Fruit fly (Drosophila melanogaster): Measurements from ENCODE around the gene Kif3C.
A peak's percentile ranks its signal among the peaks of the same experiment; 100 is the strongest.

Gene Kif3C

DNA sequence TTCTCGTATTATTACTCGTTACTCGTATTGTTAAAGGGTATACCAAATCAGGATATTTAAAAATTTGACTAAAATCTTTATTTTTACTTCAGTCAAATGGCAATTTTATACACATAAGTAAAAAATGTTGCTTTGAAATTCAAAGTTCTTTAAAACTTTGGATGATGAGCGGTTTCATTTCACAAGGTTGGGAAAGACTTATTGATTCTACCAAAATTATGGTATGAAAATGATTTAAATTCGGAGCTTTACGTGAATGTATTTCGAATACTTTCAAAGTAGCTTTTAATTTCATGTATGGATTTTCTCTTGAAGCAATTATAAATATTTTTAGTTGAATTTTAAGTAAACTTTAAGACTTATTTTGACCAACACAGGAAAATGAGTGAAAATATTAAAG, at the start of gene Kif3C:
Kif3C (plus strand) TSS at position 301 of the 400 bp plus-strand sequence.
- no peak for TF ChIP-seq CG17801 (GFP tag; optimal IDR thresholded peaks at IDR 0.05; ENCODE audit: partially characterized antibody)

DNA sequence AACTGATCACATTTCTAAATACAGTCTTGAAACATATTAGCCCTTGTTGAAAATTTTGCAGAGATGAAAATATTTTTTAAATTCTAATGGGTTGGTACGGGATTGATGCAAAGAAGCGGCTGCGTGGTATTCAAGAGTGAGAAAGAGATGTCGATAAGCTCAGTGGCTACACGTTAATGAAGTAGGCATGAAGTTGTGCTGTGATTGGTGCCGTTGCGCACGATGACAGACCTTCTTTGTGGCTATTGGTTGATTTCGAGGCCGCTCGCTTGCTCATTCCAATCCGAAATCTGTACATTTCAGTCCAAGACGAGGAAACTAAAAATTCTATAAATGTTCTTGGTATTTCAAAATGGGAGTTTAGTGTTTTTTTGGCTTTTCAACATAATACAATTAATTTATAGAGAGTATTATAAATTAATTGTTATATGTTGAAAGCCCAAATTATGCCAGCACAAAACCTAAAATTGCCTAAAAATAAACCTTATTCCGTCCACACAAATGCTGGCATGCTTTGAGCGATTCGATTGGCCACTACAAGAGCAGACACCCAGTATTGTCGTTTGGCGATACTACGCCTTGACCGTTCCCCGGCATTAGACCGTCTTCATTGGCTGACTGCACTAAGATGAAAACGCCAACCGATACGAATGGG, 49.5 kb upstream of the Kif3C start:
- TF ChIP-seq CG17801 (GFP tag; optimal IDR thresholded peaks at IDR 0.05; ENCODE audit: partially characterized antibody) = no peak

DNA sequence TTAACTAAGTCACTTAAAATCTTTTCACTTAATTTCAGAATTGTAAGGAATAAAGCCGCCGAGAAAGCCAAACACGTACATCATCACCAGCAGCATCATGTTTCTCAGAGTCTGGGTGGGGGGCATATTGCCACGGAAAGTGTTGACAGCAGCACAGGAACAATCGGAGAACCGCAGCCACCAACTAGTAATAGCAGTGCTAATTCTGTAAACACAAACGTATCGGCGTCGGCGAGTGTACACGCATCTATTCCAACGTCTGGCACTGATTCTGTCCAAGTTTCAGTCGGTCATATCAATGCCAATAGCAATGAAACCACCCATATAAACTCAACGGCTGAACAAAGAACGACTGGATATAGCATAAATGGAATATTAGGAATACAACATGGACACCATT, 41.2 kb upstream of the Kif3C start:
- no peak for TF ChIP-seq CG17801 (GFP tag; optimal IDR thresholded peaks at IDR 0.05; ENCODE audit: partially characterized antibody)

DNA sequence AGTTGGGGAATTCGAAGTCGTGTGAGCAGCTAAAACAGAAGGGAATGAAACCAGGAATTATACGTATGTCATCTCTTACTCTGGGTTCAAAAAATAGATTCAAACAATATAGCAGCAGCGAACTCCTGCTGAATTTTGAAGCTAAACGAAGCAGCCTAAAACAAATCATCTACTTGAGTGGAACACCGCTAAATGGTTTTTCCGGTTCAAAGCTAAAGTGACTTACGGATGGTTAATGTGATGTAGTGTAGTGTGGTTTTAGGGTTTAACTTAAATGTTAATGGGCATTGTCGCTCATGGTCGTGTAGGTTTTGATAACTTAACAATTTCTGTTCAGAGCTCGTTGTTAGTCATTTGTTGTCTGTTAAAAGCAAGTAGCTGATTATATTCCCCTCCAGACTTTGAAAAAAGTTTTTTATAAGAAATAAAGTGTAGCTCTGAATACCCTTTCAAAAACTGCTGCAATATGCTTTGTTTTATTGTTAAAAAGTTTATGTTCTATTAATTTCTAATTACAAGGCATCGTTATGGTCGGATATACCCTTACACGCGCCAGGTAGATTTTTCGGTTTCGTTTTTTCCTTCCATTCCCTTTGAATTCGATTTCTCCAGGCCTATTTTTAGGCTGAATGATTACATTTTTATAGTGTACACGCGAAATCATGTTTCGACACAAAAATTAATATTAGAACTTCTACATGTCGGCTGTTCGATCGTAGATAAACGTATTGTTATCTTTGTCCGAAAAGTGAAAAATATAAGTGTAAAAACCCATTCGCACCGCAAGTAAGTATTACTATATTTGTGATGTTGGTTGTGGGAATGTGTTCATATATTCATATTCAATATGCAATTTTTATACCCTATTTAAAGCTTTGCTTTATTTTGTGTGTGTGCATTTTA, 34.1 kb upstream of the Kif3C start:
- peak; percentile 83 for TF ChIP-seq CG17801 (GFP tag; optimal IDR thresholded peaks at IDR 0.05; ENCODE audit: partially characterized antibody)

- TF ChIP-seq CG17801 (GFP tag; optimal IDR thresholded peaks at IDR 0.05; ENCODE audit: partially characterized antibody) = no peak
These were observed 32.0 kb upstream of the Kif3C start for dm6 chr4:1115299-1115698.

- TF ChIP-seq CG17801 (GFP tag; optimal IDR thresholded peaks at IDR 0.05; ENCODE audit: partially characterized antibody) = no peak
These were observed 25.4 kb upstream of the Kif3C start for dm6 chr4:1121888-1122287.

- no peak for TF ChIP-seq CG17801 (GFP tag; optimal IDR thresholded peaks at IDR 0.05; ENCODE audit: partially characterized antibody)
These were observed 24.3 kb upstream of the Kif3C start, which contains the start of gene Cals for dm6 chr4:1122658-1123606. Cals (minus strand) TSS chr4:1123357.

DNA sequence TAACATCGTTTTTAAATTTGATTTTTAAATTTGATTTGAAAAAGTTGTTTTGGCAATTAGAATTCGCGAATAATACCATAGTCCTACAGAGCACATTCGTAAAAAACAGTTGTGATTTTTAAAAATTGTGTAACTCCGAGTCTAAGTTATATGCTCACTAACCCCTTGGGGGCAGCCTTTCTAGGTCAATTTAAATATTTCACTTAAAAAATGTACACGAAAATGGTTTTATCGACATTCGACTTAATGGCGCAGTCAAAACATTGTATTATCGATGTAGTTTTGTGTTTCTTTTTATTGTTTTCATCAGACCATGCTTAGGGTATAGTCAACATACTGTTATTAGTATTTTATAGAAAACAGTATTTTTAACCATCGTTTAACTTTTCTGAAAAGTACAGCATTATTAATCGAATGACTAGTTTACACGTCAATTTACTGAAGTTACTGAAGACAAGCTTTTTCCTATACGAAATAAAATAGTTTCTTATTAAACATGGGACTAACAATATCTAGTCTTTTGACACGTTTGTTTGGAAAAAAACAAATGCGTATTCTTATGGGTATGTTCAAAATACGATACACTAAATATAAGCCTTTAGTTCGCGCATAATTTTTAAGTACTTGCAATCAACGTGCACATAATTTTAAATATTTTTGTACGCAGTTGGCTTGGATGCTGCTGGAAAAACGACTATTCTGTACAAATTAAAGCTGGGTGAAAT, 23.3 kb upstream of the Kif3C start, which contains the start of gene Arf4:
Arf4 (plus strand) TSS at position 399 of the 725 bp plus-strand sequence.
- peak; percentile 77 for TF ChIP-seq CG17801 (GFP tag; optimal IDR thresholded peaks at IDR 0.05; ENCODE audit: partially characterized antibody)

DNA sequence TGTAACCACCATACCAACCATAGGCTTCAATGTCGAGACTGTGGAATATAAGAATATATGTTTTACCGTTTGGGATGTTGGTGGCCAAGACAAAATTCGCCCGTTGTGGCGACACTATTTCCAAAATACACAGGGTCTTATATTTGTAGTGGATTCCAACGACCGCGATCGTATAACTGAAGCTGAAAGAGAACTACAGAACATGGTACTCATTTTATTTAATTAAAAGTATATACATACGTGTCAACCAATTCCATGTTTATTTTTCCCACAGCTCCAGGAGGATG, 22.8 kb upstream of the Kif3C start:
- no peak for TF ChIP-seq CG17801 (GFP tag; optimal IDR thresholded peaks at IDR 0.05; ENCODE audit: partially characterized antibody)

dm6 chr4:1126290-1126689, 21.0 kb upstream of the Kif3C start, which contains the start of gene CG11155:
CG11155 (plus strand) TSS chr4:1126602.
- TF ChIP-seq CG17801 (GFP tag; optimal IDR thresholded peaks at IDR 0.05; ENCODE audit: partially characterized antibody) = no peak

- no peak for TF ChIP-seq CG17801 (GFP tag; optimal IDR thresholded peaks at IDR 0.05; ENCODE audit: partially characterized antibody)
These were observed 20.3 kb upstream of the Kif3C start for dm6 chr4:1127000-1127399.

- TF ChIP-seq CG17801 (GFP tag; optimal IDR thresholded peaks at IDR 0.05; ENCODE audit: partially characterized antibody) = no peak
These were observed 2.6 kb upstream of the Kif3C start for dm6 chr4:1144715-1145114.

dm6 chr4:1146456-1146855, 810 bp upstream of the Kif3C start:
- no peak for TF ChIP-seq CG17801 (GFP tag; optimal IDR thresholded peaks at IDR 0.05; ENCODE audit: partially characterized antibody)

- TF ChIP-seq CG17801 (GFP tag; optimal IDR thresholded peaks at IDR 0.05; ENCODE audit: partially characterized antibody) = no peak
These were observed 788 bp downstream of the Kif3C start for dm6 chr4:1147966-1148541.

Data from ovary, adult (tissue).